Fruit fly (Drosophila melanogaster): ENCODE measurements around the gene CG33325.

- no peak for TF ChIP-seq CG4496 (GFP tag; IDR thresholded peaks at IDR 0.05)
- no peak for TF ChIP-seq CG13204 (GFP tag; optimal IDR thresholded peaks at IDR 0.05)
- TF ChIP-seq Pif1A (GFP tag; optimal IDR thresholded peaks at IDR 0.05), result no peak
- no peak for TF ChIP-seq CG8301 (tag; optimal IDR thresholded peaks at IDR 0.05)
- no peak for TF ChIP-seq CG14655 (GFP tag; optimal IDR thresholded peaks at IDR 0.05)
- peak; percentile 62 for TF ChIP-seq Pif1B (GFP tag; optimal IDR thresholded peaks at IDR 0.05)
- TF ChIP-seq CG32121 (GFP tag; IDR thresholded peaks at IDR 0.05), result 0 out of 2 replicates have a peak, but pooled peaks have one; percentile 50
Measured at dm6 chr3R:8676560-8677000, 3.3 kb downstream of the CG33325 start, which contains the start of the genes Unc50, CG11755 and CG8043.

All from whole organism, pupa.